Fruit fly (Drosophila melanogaster) whole organism, prepupa: ENCODE results near the gene Syx4.

ENCODE experiments used
- Blimp-1 ChIP-seq: fragments of 200-800 bp; sonication (Bioruptor generic); optimal IDR thresholded peaks from 3 replicates; lab custom pipeline; 2017; ENCODE audit warnings: missing biosample characterization, missing genetic modification characterization, mild to moderate bottlenecking, moderate library complexity, missing genetic modification reagents
- CG10631 ChIP-seq: fragments of 200-800 bp; sonication (Bioruptor generic); optimal IDR thresholded peaks from 2 replicates; lab custom pipeline; 2016; ENCODE audit warnings: missing biosample characterization, missing genetic modification characterization
- CG10669 ChIP-seq: fragments of 200-800 bp; sonication (Bioruptor generic); optimal IDR thresholded peaks from 3 replicates; lab custom pipeline; 2018; ENCODE audit warnings: missing biosample characterization, mild to moderate bottlenecking, missing genetic modification characterization, moderate library complexity
- CG11762 ChIP-seq: fragments of 200-800 bp; sonication (Bioruptor generic); optimal IDR thresholded peaks from 3 replicates; lab custom pipeline; 2016; ENCODE audit warnings: missing biosample characterization, missing genetic modification characterization; ENCODE audit not compliant: insufficient read depth
- CG15336 ChIP-seq: fragments of 200-800 bp; sonication (Bioruptor generic); IDR thresholded peaks from 2 replicates; pipeline ENCODE4 v1.3.6; 2022; ENCODE audit warnings: missing biosample characterization, missing genetic modification characterization
- CG1621 ChIP-seq: fragments of 200-800 bp; sonication (Bioruptor generic); optimal IDR thresholded peaks from 3 replicates; lab custom pipeline; 2018; ENCODE audit warnings: missing biosample characterization, mild to moderate bottlenecking, missing genetic modification characterization
- CG16779 ChIP-seq: fragments of 200-800 bp; sonication (Bioruptor generic); optimal IDR thresholded peaks from 3 replicates; lab custom pipeline; 2017; ENCODE audit warnings: missing biosample characterization, mild to moderate bottlenecking, missing genetic modification characterization
- CG31627 ChIP-seq: fragments of 200-800 bp; sonication (Bioruptor generic); optimal IDR thresholded peaks from 3 replicates; lab custom pipeline; 2016; ENCODE audit warnings: missing biosample characterization, missing genetic modification characterization
- CG34406 ChIP-seq: fragments of 200-800 bp; sonication (Bioruptor generic); optimal IDR thresholded peaks from 3 replicates; lab custom pipeline; 2016; ENCODE audit warnings: missing biosample characterization, missing genetic modification characterization
- CG3919 ChIP-seq: fragments of 200-800 bp; sonication (Bioruptor generic); optimal IDR thresholded peaks from 3 replicates; lab custom pipeline; 2016; ENCODE audit warnings: missing biosample characterization, missing genetic modification characterization
- CG4318 ChIP-seq: fragments of 200-800 bp; sonication (Bioruptor generic); optimal IDR thresholded peaks from 3 replicates; lab custom pipeline; 2017; ENCODE audit warnings: missing biosample characterization, mild to moderate bottlenecking, missing genetic modification characterization
- CG6163 ChIP-seq: fragments of 200-800 bp; sonication (Bioruptor generic); IDR thresholded peaks from 3 replicates; pipeline ENCODE4 v1.3.6; 2022; ENCODE audit warnings: missing biosample characterization, missing genetic modification characterization
- CG6792 ChIP-seq: fragments of 200-800 bp; sonication (Bioruptor generic); optimal IDR thresholded peaks from 3 replicates; lab custom pipeline; 2016; ENCODE audit warnings: missing biosample characterization, missing genetic modification characterization
- CG6808 ChIP-seq: fragments of 200-800 bp; sonication (Bioruptor generic); optimal IDR thresholded peaks from 3 replicates; lab custom pipeline; 2017; ENCODE audit warnings: missing biosample characterization, missing genetic modification characterization, mild to moderate bottlenecking, moderate library complexity, missing genetic modification reagents
- CG8119 ChIP-seq: fragments of 200-800 bp; sonication (Bioruptor generic); IDR thresholded peaks from 3 replicates; pipeline ENCODE4 v1.3.6; 2022; ENCODE audit warnings: missing biosample characterization, missing genetic modification characterization
- CG8319 ChIP-seq: fragments of 200-800 bp; sonication (Bioruptor generic); optimal IDR thresholded peaks from 3 replicates; lab custom pipeline; 2016; ENCODE audit warnings: missing biosample characterization, missing genetic modification characterization
- CG9139 ChIP-seq: fragments of 200-800 bp; sonication (Bioruptor generic); optimal IDR thresholded peaks from 3 replicates; lab custom pipeline; 2017; ENCODE audit warnings: missing biosample characterization, mild to moderate bottlenecking, missing genetic modification characterization
- Eip75B ChIP-seq: fragments of 200-800 bp; sonication (Bioruptor generic); optimal IDR thresholded peaks from 3 replicates; lab custom pipeline; 2016; ENCODE audit warnings: missing biosample characterization, missing genetic modification characterization
- Eip78C ChIP-seq: fragments of 200-800 bp; sonication (Bioruptor generic); peaks from one replicate; lab custom pipeline; 2016; ENCODE audit warnings: missing biosample characterization, missing genetic modification characterization
- Eip93F ChIP-seq: fragments of 200-800 bp; sonication (Bioruptor generic); optimal IDR thresholded peaks from 2 replicates; lab custom pipeline; 2016; ENCODE audit warnings: missing biosample characterization, mild to moderate bottlenecking, missing genetic modification characterization
- Ets21C ChIP-seq: fragments of 200-800 bp; sonication (Bioruptor generic); optimal IDR thresholded peaks from 3 replicates; lab custom pipeline; 2016; ENCODE audit warnings: missing biosample characterization, missing genetic modification characterization
- Ets96B ChIP-seq: fragments of 200-800 bp; optimal IDR thresholded peaks from 2 replicates; lab custom pipeline; 2019; ENCODE audit warnings: missing biosample characterization, mild to moderate bottlenecking, missing genetic modification characterization, moderate library complexity
- Gug ChIP-seq: fragments of 200-800 bp; sonication (Bioruptor generic); IDR thresholded peaks from 2 replicates; pipeline ENCODE4 v1.3.6; 2022; ENCODE audit warnings: missing biosample characterization, missing genetic modification characterization
- Hr39 ChIP-seq: fragments of 200-800 bp; sonication (Bioruptor generic); optimal IDR thresholded peaks from 2 replicates; lab custom pipeline; 2016; ENCODE audit warnings: missing biosample characterization, missing genetic modification characterization
- OdsH ChIP-seq: fragments of 200-800 bp; sonication (Bioruptor generic); optimal IDR thresholded peaks from 3 replicates; lab custom pipeline; 2016; ENCODE audit warnings: missing biosample characterization, missing genetic modification characterization
- Sox102F ChIP-seq: fragments of 200-800 bp; sonication (Bioruptor generic); optimal IDR thresholded peaks from 2 replicates; lab custom pipeline; 2016; ENCODE audit warnings: missing biosample characterization, mild to moderate bottlenecking, missing genetic modification characterization
- Sox14 ChIP-seq: fragments of 200-800 bp; sonication (Bioruptor generic); optimal IDR thresholded peaks from 3 replicates; lab custom pipeline; 2016; ENCODE audit warnings: missing biosample characterization, missing genetic modification characterization
- Sox15 ChIP-seq: fragments of 200-800 bp; sonication (Bioruptor generic); optimal IDR thresholded peaks from 3 replicates; lab custom pipeline; 2016; ENCODE audit warnings: missing biosample characterization, missing genetic modification characterization
- achi ChIP-seq: fragments of 200-800 bp; sonication (Bioruptor generic); optimal IDR thresholded peaks from 3 replicates; lab custom pipeline; 2016; ENCODE audit warnings: missing biosample characterization, missing genetic modification characterization
- cyc ChIP-seq: fragments of 200-800 bp; sonication (Bioruptor generic); optimal IDR thresholded peaks from 3 replicates; lab custom pipeline; 2016; ENCODE audit warnings: missing biosample characterization, missing genetic modification characterization
- dsx ChIP-seq: fragments of 200-800 bp; optimal IDR thresholded peaks from 3 replicates; lab custom pipeline; 2019; ENCODE audit warnings: missing biosample characterization, mild to moderate bottlenecking, missing genetic modification characterization, moderate library complexity; ENCODE audit not compliant: poor library complexity, severe bottlenecking
- eg ChIP-seq: fragments of 200-800 bp; sonication (Bioruptor generic); IDR thresholded peaks from 3 replicates; pipeline ENCODE4 v1.3.6; 2022; ENCODE audit warnings: missing biosample characterization, missing genetic modification characterization
- esn ChIP-seq: fragments of 200-800 bp; sonication (Bioruptor generic); optimal IDR thresholded peaks from 2 replicates; lab custom pipeline; 2016; ENCODE audit warnings: missing biosample characterization, mild to moderate bottlenecking, missing genetic modification characterization, moderate library complexity
- fd85E ChIP-seq: fragments of 200-800 bp; sonication (Bioruptor generic); optimal IDR thresholded peaks from 3 replicates; lab custom pipeline; 2016; ENCODE audit warnings: missing biosample characterization, missing genetic modification characterization
- net ChIP-seq: fragments of 200-800 bp; sonication (Bioruptor generic); optimal IDR thresholded peaks from 3 replicates; lab custom pipeline; 2016; ENCODE audit warnings: missing biosample characterization, missing genetic modification characterization
- pdm3 ChIP-seq: fragments of 200-800 bp; sonication (Bioruptor generic); optimal IDR thresholded peaks from 3 replicates; lab custom pipeline; 2016; ENCODE audit warnings: missing biosample characterization, missing genetic modification characterization
- salr ChIP-seq, 2 experiments: fragments of 200-800 bp; sonication (Bioruptor generic); optimal IDR thresholded peaks; 3 replicates each; lab custom pipeline; 2016 to 2018; ENCODE audit warnings: missing biosample characterization in 2 of 2, missing genetic modification characterization in 2 of 2, mild to moderate bottlenecking in 1 of 2
- spab ChIP-seq: fragments of 200-800 bp; sonication (Bioruptor generic); optimal IDR thresholded peaks from 2 replicates; lab custom pipeline; 2017; ENCODE audit warnings: missing biosample characterization, mild to moderate bottlenecking, missing genetic modification characterization, missing genetic modification reagents
- ss ChIP-seq, 2 experiments: fragments of 200-800 bp; sonication (Bioruptor generic); optimal IDR thresholded peaks; 2 replicates in 1 of 2; 3 replicates in 1 of 2; lab custom pipeline; 2017 to 2018; ENCODE audit warnings: mild to moderate bottlenecking in 2 of 2, missing biosample characterization in 2 of 2, missing genetic modification characterization in 2 of 2, moderate library complexity in 1 of 2
- topi ChIP-seq: fragments of 200-800 bp; sonication (Bioruptor generic); optimal IDR thresholded peaks from 3 replicates; lab custom pipeline; 2016; ENCODE audit warnings: missing biosample characterization, missing genetic modification characterization
- vri ChIP-seq: fragments of 200-800 bp; sonication (Bioruptor generic); optimal IDR thresholded peaks from 3 replicates; lab custom pipeline; 2016; ENCODE audit warnings: missing biosample characterization, mild to moderate bottlenecking, missing genetic modification characterization

Syx4 gene

DNA sequence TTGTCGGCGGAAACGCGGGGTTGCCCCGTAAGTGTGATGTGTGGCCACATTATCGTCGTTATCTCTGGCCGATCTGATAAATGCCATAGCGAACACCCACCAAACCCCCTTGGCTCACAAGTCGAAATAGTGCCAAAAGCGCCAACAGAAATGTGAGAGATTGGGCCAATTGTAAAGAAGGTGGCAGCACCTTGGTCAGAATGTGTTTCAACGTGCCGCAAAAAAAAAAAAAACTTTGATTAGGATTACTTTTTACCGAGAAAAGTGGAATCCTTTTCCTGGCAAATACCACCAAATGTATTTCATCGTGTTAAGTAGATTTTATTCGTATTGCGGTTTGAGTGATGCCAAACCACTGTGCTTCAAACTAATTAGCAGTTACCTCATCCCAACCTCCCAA lies 856 bp downstream of the Syx4 start (continued):
- TF ChIP-seq CG10669: no peak
- peak; percentile 6 for TF ChIP-seq CG6792 (GFP tag; lab: Kevin White, UChicago)
- no peak for TF ChIP-seq CG1621 (tag; lab: Kevin White, UChicago)
- TF ChIP-seq CG3919 (GFP tag; lab: Kevin White, UChicago): peak; percentile 16
- no peak for TF ChIP-seq CG8319
- TF ChIP-seq esn (GFP tag; lab: Kevin White, UChicago): peak; percentile 54
- no peak for TF ChIP-seq CG10631 (GFP tag; lab: Kevin White, UChicago)
- peak; percentile 12 for TF ChIP-seq Sox15 (GFP tag; lab: Kevin White, UChicago)
- TF ChIP-seq CG34406 (GFP tag; lab: Kevin White, UChicago): peak; percentile 28
- TF ChIP-seq Hr39 (GFP tag; lab: Kevin White, UChicago): peak; percentile 61
- peak; percentile 68 for TF ChIP-seq Eip78C (GFP tag; lab: Kevin White, UChicago)
- TF ChIP-seq spab (GFP tag; lab: Kevin White, UChicago): no peak
- TF ChIP-seq OdsH: peak; percentile 37
- no peak for TF ChIP-seq Eip93F
- TF ChIP-seq CG9139 (GFP tag; lab: Kevin White, UChicago): no peak
- TF ChIP-seq Sox102F (GFP tag; lab: Kevin White, UChicago): peak; percentile 24
- TF ChIP-seq cyc (GFP tag; lab: Kevin White, UChicago): peak; percentile 26
- TF ChIP-seq CG6163 (GFP tag; lab: Robert Waterston, UW): peak; percentile 66
- TF ChIP-seq salr (GFP tag; optimal IDR thresholded peaks at IDR 0.05; lab: Kevin White, UChicago): no peak
- TF ChIP-seq CG31627: peak; percentile 51

DNA sequence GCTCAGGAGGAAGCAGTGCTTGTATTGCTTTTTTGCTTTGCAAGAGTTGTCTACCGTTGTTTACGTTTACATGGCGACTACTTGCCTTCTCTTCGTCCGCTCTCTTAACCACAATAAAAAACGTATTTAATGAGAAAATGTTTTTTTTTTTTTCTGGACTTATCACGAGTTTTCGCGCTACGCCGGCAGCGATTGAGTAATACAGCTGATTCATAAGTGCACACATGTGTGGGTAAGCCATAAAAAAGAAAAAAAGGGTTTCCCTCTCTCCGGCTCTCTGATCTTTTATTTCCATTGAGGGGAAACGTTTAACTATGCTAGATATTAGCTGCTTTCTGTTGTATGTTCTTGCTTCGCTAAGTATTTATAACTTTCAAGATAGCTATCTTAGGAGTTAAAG lies 1.8 kb downstream of the Syx4 start:
- peak; percentile 34 for TF ChIP-seq Eip78C (GFP tag; lab: Kevin White, UChicago)
- TF ChIP-seq CG1621 (tag; lab: Kevin White, UChicago): no peak
- no peak for TF ChIP-seq cyc (GFP tag; lab: Kevin White, UChicago)
- no peak for TF ChIP-seq Gug (GFP tag; lab: Robert Waterston, UW)
- TF ChIP-seq pdm3 (GFP tag; lab: Kevin White, UChicago): no peak
- TF ChIP-seq CG3919 (GFP tag; lab: Kevin White, UChicago): no peak
- no peak for TF ChIP-seq Ets21C
- no peak for TF ChIP-seq Sox14 (GFP tag; lab: Kevin White, UChicago)
- TF ChIP-seq dsx: peak; percentile 1
- TF ChIP-seq CG15336 (GFP tag; lab: Robert Waterston, UW): peak; percentile 58
- TF ChIP-seq Sox102F (GFP tag; lab: Kevin White, UChicago): no peak
- peak; percentile 15 for TF ChIP-seq Ets96B (tag; lab: Kevin White, UChicago)
- no peak for TF ChIP-seq Blimp-1
- no peak for TF ChIP-seq topi (GFP tag; lab: Kevin White, UChicago)
- TF ChIP-seq CG31627: no peak
- TF ChIP-seq CG4318: no peak
- TF ChIP-seq CG16779 (tag; lab: Kevin White, UChicago): peak; percentile 64
- TF ChIP-seq eg (GFP tag; lab: Robert Waterston, UW): peak; percentile 66; the same call in 2 of the 3 replicates
- TF ChIP-seq CG6808: peak; percentile 53
- no peak for TF ChIP-seq esn (GFP tag; lab: Kevin White, UChicago)
- TF ChIP-seq achi (GFP tag; lab: Kevin White, UChicago): no peak
- TF ChIP-seq ss (GFP tag; optimal IDR thresholded peaks at IDR 0.05; lab: Kevin White, UChicago): peak in 1 of 2 experiments; percentile 61
- peak; percentile 68; the same call in 2 of the 3 replicates for TF ChIP-seq CG6163 (GFP tag; lab: Robert Waterston, UW)
- TF ChIP-seq vri (GFP tag; lab: Kevin White, UChicago): peak; percentile 92
- TF ChIP-seq CG8119: peak; percentile 68; the same call in 2 of the 3 replicates
- no peak for TF ChIP-seq CG11762
- TF ChIP-seq Eip75B: no peak
- peak; percentile 16 for TF ChIP-seq net (GFP tag; lab: Kevin White, UChicago)
- TF ChIP-seq fd85E: no peak
